Worm (Caenorhabditis elegans): ENCODE measurements around the gene par-1.

DNA sequence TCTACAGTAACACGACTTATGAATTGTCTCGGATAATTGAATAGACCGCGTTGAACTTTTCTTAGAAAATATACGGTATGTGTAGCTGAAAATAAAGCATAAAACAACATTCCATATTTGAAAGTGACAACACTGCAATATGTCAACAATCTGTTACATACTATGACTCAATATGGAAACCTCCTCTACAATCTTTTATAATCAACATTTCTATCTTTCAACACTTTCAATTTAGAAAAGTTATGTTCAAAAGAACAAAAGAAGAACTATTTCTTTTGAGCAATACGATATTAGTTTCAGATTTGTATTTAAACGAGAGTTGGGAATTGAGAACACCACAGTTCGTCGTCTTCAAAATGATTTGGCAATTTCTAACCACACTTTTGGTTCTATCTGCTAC lies 62.7 kb downstream of the par-1 start, which contains the start of gene D1086.10:
- no peak for TF ChIP-seq K02D7.2 (tag; optimal IDR thresholded peaks at IDR 0.05)
- TF ChIP-seq syd-9 (tag; optimal IDR thresholded peaks at IDR 0.05), result no peak
- TF ChIP-seq fkh-10 (GFP tag; optimal IDR thresholded peaks at IDR 0.05), result no peak
